Fruit fly (Drosophila melanogaster): ENCODE data around the gene Krn.

Gene Krn

DNA sequence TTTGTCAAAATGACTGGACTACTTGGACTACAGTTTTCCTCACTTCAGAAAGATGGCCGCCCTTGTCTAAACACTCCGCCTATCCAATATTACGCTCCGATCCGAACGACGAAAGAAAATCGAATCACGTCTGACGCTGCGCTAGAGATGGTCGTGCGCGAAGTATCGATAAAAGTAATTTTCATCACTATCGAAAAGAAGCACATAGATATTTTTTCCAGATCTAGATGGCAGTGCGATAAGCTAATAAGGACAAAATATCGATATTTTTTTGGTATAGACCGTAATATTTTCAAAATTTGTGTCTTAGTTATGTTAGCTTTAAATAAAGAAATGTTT, 9.2 kb downstream of the Krn start, which contains the start of gene Pep (continued):
- TF ChIP-seq CG7556 (GFP tag; optimal IDR thresholded peaks at IDR 0.05): no peak
- TF ChIP-seq CG1024 (GFP tag; IDR thresholded peaks at IDR 0.05): no peak; the same call in 1 of the 2 replicates
- TF ChIP-seq Vsx1 (GFP tag; optimal IDR thresholded peaks at IDR 0.05): peak; percentile 84
- TF ChIP-seq tio (GFP tag; optimal IDR thresholded peaks at IDR 0.05): no peak
- no peak for TF ChIP-seq CG10321 (GFP tag; IDR thresholded peaks at IDR 0.05)
- TF ChIP-seq Doc3 (GFP tag; IDR thresholded peaks at IDR 0.05; ENCODE audit: partially characterized antibody): peak; percentile 98
- peak; percentile 67 for TF ChIP-seq CG17186 (GFP tag; optimal IDR thresholded peaks at IDR 0.05)
- TF ChIP-seq CG8359 (GFP tag; optimal IDR thresholded peaks at IDR 0.05; ENCODE audit: borderline replicate concordance): no peak
- TF ChIP-seq grau (tag; optimal IDR thresholded peaks at IDR 0.05): peak; percentile 51
- TF ChIP-seq Dbx (GFP tag; IDR thresholded peaks at IDR 0.05): peak; percentile 63; the same call in 1 of the 3 replicates
- no peak for TF ChIP-seq ssp (GFP tag; IDR thresholded peaks at IDR 0.05)
- TF ChIP-seq CG16863 (GFP tag; optimal IDR thresholded peaks at IDR 0.05): no peak
- TF ChIP-seq NC2α (GFP tag; optimal IDR thresholded peaks at IDR 0.05): peak; percentile 1
- TF ChIP-seq Atf3 (GFP tag; optimal IDR thresholded peaks at IDR 0.05): no peak
- peak; percentile 4 for TF ChIP-seq Camta (GFP tag; optimal IDR thresholded peaks at IDR 0.05)
- TF ChIP-seq vnd (GFP tag; IDR thresholded peaks at IDR 0.05; ENCODE audit: partially characterized antibody): peak; percentile 98
- no peak for TF ChIP-seq CG2678 (tag; optimal IDR thresholded peaks at IDR 0.05)
- no peak for TF ChIP-seq ham (GFP tag; IDR thresholded peaks at IDR 0.05)
- no peak for TF ChIP-seq CG17568 (GFP tag; optimal IDR thresholded peaks at IDR 0.05)
- no peak for TF ChIP-seq CG5245 (GFP tag; optimal IDR thresholded peaks at IDR 0.05)
- peak; percentile 54 for TF ChIP-seq CG17802 (tag; optimal IDR thresholded peaks at IDR 0.05)
- peak; percentile 99 for TF ChIP-seq CG16813 (GFP tag; IDR thresholded peaks at IDR 0.05; ENCODE audit: partially characterized antibody)
- TF ChIP-seq Rx (GFP tag; IDR thresholded peaks at IDR 0.05): no peak
- TF ChIP-seq fd3F (GFP tag; optimal IDR thresholded peaks at IDR 0.05): no peak
- no peak for TF ChIP-seq emc (GFP tag; optimal IDR thresholded peaks at IDR 0.05)
- peak; percentile 1 for TF ChIP-seq CG8388 (GFP tag; optimal IDR thresholded peaks at IDR 0.05)
- TF ChIP-seq br (optimal IDR thresholded peaks at IDR 0.05): no peak
- no peak for TF ChIP-seq salm (tag; optimal IDR thresholded peaks at IDR 0.05)
- TF ChIP-seq CG4707 (GFP tag; optimal IDR thresholded peaks at IDR 0.05): no peak
- TF ChIP-seq CG3726 (GFP tag; IDR thresholded peaks at IDR 0.05): no peak
- TF ChIP-seq gfzf (GFP tag; optimal IDR thresholded peaks at IDR 0.05): peak; percentile 46
- TF ChIP-seq hth (optimal IDR thresholded peaks at IDR 0.05): no peak
- no peak for TF ChIP-seq cas (GFP tag; IDR thresholded peaks at IDR 0.05)
- TF ChIP-seq B-H1 (GFP tag; IDR thresholded peaks at IDR 0.05): no peak
- TF ChIP-seq Blimp-1 (GFP tag; optimal IDR thresholded peaks at IDR 0.05): no peak
- TF ChIP-seq stc (GFP tag; IDR thresholded peaks at IDR 0.05): no peak
- TF ChIP-seq Oli (tag; optimal IDR thresholded peaks at IDR 0.05): no peak
- 0 out of 2 replicates have a peak, but pooled peaks have one; percentile 39 for TF ChIP-seq CG17328 (GFP tag; IDR thresholded peaks at IDR 0.05)
- TF ChIP-seq CG8944 (GFP tag; optimal IDR thresholded peaks at IDR 0.05): no peak
- TF ChIP-seq seq (GFP tag; IDR thresholded peaks at IDR 0.05): no peak
- TF ChIP-seq CG3065 (GFP tag; optimal IDR thresholded peaks at IDR 0.05): no peak
- TF ChIP-seq da (GFP tag; optimal IDR thresholded peaks at IDR 0.05): no peak
- TF ChIP-seq TFAM (GFP tag; optimal IDR thresholded peaks at IDR 0.05): no peak
- TF ChIP-seq Hr3 (GFP tag; optimal IDR thresholded peaks at IDR 0.05): peak; percentile 13
- no peak for TF ChIP-seq dan (GFP tag; IDR thresholded peaks at IDR 0.05)
- TF ChIP-seq ci (GFP tag; IDR thresholded peaks at IDR 0.05): no peak; the same call in 2 of the 3 replicates
- no peak for TF ChIP-seq tll (GFP tag; optimal IDR thresholded peaks at IDR 0.05)
- TF ChIP-seq BtbVII (GFP tag; optimal IDR thresholded peaks at IDR 0.05): peak; percentile 59
- no peak for TF ChIP-seq CG10366 (GFP tag; IDR thresholded peaks at IDR 0.05)
- TF ChIP-seq onecut (GFP tag; IDR thresholded peaks at IDR 0.05): peak; percentile 73
- TF ChIP-seq zfh2 (GFP tag; optimal IDR thresholded peaks at IDR 0.05): peak; percentile 38
- no peak for TF ChIP-seq CG11560 (tag; IDR thresholded peaks at IDR 0.05)
- no peak for TF ChIP-seq C15 (GFP tag; IDR thresholded peaks at IDR 0.05)

All from whole organism, embryonic.